Worm (Caenorhabditis elegans) whole organism, young adult: Measurements from ENCODE around the gene clh-4.
A peak's percentile ranks its signal among the peaks of the same experiment; 100 is the strongest.

Experiments
- B0336.3 ChIP-seq: fragments of 200-800 bp; sonication (Bioruptor generic); IDR thresholded peaks from 2 replicates; pipeline ENCODE4 v1.3.6; 2022; ENCODE audit warnings: missing genetic modification characterization, missing compliant biosample characterization
- C06A6.2 ChIP-seq: fragments of 200-800 bp; sonication (Bioruptor generic); conservative IDR thresholded peaks from 2 replicates; pipeline ENCODE4 v1.3.6; 2022; ENCODE audit warnings: missing genetic modification characterization, missing compliant biosample characterization
- D2030.7 ChIP-seq: fragments of 200-800 bp; sonication (Bioruptor generic); IDR thresholded peaks from 2 replicates; pipeline ENCODE4 v1.3.6; 2022; ENCODE audit warnings: missing genetic modification reagents, missing genetic modification characterization, missing compliant biosample characterization
- F33H1.4 ChIP-seq: fragments of 200-800 bp; sonication (Bioruptor generic); IDR thresholded peaks from 2 replicates; pipeline ENCODE4 v1.3.6; 2022; ENCODE audit warnings: missing genetic modification reagents, missing genetic modification characterization, missing compliant biosample characterization
- F37B4.10 ChIP-seq: fragments of 200-800 bp; sonication (Bioruptor generic); IDR thresholded peaks from 2 replicates; pipeline ENCODE4 v1.3.6; 2022; ENCODE audit warnings: missing genetic modification characterization, missing compliant biosample characterization
- T26A5.8 ChIP-seq: sonication (generic microtip); optimal IDR thresholded peaks from 2 replicates; lab custom pipeline; 2016; ENCODE audit warnings: missing genetic modification characterization, missing compliant biosample characterization
- Y79H2A.3 ChIP-seq: fragments of 200-800 bp; sonication (Bioruptor generic); conservative IDR thresholded peaks from 2 replicates; pipeline ENCODE4 v1.3.6; 2022; ENCODE audit warnings: missing genetic modification reagents, missing genetic modification characterization, missing compliant biosample characterization
- Y95B8A.8 ChIP-seq: fragments of 200-800 bp; sonication (Bioruptor generic); IDR thresholded peaks from 2 replicates; pipeline ENCODE4 v1.3.6; 2022; ENCODE audit warnings: missing genetic modification reagents, missing genetic modification characterization, missing compliant biosample characterization
- aptf-3 ChIP-seq: fragments of 200-800 bp; sonication (Bioruptor generic); IDR thresholded peaks from 2 replicates; pipeline ENCODE4 v1.3.6; 2022; ENCODE audit warnings: missing genetic modification characterization, missing compliant biosample characterization
- ccch-3 ChIP-seq: fragments of 200-800 bp; sonication (Bioruptor generic); optimal IDR thresholded peaks from 2 replicates; lab custom pipeline; 2018; ENCODE audit warnings: mild to moderate bottlenecking, missing genetic modification characterization, missing compliant biosample characterization
- ceh-40 ChIP-seq: fragments of 200-800 bp; sonication (Bioruptor generic); IDR thresholded peaks from 2 replicates; pipeline ENCODE4 v1.3.6; 2022; ENCODE audit warnings: missing genetic modification characterization, missing compliant biosample characterization
- ceh-79 ChIP-seq: sonication (generic microtip); optimal IDR thresholded peaks from 2 replicates; lab custom pipeline; 2017; ENCODE audit warnings: mild to moderate bottlenecking, missing genetic modification characterization, missing compliant biosample characterization
- dpff-1 ChIP-seq: sonication (generic microtip); optimal IDR thresholded peaks from 2 replicates; lab custom pipeline; 2017; ENCODE audit warnings: mild to moderate bottlenecking, missing genetic modification characterization, missing compliant biosample characterization
- egl-18 ChIP-seq: fragments of 200-800 bp; sonication (Bioruptor generic); IDR thresholded peaks from 2 replicates; pipeline ENCODE4 v1.3.6; 2022; ENCODE audit warnings: missing genetic modification reagents, missing genetic modification characterization, missing compliant biosample characterization
- ets-4 ChIP-seq: fragments of 200-800 bp; sonication (Bioruptor generic); optimal IDR thresholded peaks from 2 replicates; lab custom pipeline; 2018; ENCODE audit warnings: mild to moderate bottlenecking, missing genetic modification characterization, missing compliant biosample characterization
- let-526 ChIP-seq: fragments of 200-800 bp; sonication (Bioruptor generic); IDR thresholded peaks from 2 replicates; pipeline ENCODE4 v1.3.6; 2022; ENCODE audit warnings: missing genetic modification reagents, missing genetic modification characterization, missing compliant biosample characterization
- madf-10 ChIP-seq: sonication (generic microtip); optimal IDR thresholded peaks from 2 replicates; lab custom pipeline; 2016; ENCODE audit warnings: mild to moderate bottlenecking, missing genetic modification characterization, missing compliant biosample characterization
- madf-8 ChIP-seq: fragments of 200-800 bp; sonication (Bioruptor generic); conservative IDR thresholded peaks from 2 replicates; pipeline ENCODE4 v1.3.6; 2022; ENCODE audit warnings: missing genetic modification reagents, missing genetic modification characterization, missing compliant biosample characterization
- rpc-1 ChIP-seq, 2 experiments: fragments of 150-350 bp in 1 of 2; sonication (generic microtip) in 1 of 2; optimal IDR thresholded peaks; 2 replicates each; lab custom pipeline; 2014 to 2018; ENCODE audit warnings: missing biosample characterization in 1 of 2, missing genetic modification characterization in 1 of 2, missing genetic modification reagents in 1 of 2, missing genotype in 1 of 2
- unc-62 ChIP-seq: fragments of 150-350 bp; optimal IDR thresholded peaks from 2 replicates; lab custom pipeline; 2014; ENCODE audit warnings: missing biosample characterization, missing genetic modification reagents, missing genetic modification characterization
- zfh-2 ChIP-seq: fragments of 200-800 bp; sonication (Bioruptor generic); conservative IDR thresholded peaks from 2 replicates; pipeline ENCODE4 v1.3.6; 2022; ENCODE audit warnings: missing genetic modification reagents, missing genetic modification characterization, missing compliant biosample characterization

Gene clh-4

ce11 chrX:4072501-4072900 is 27.9 kb downstream of the clh-4 start:
- TF ChIP-seq T26A5.8 = no peak
- TF ChIP-seq egl-18 (GFP tag; lab: Robert Waterston, UW) = no peak
- TF ChIP-seq C06A6.2 (GFP tag; lab: Robert Waterston, UW) = no peak
- no peak for TF ChIP-seq let-526 (GFP tag; lab: Robert Waterston, UW)
- TF ChIP-seq madf-8 (GFP tag; lab: Robert Waterston, UW) = no peak
- no peak for TF ChIP-seq B0336.3 (GFP tag; lab: Robert Waterston, UW)
- TF ChIP-seq Y95B8A.8 = no peak
- no peak for TF ChIP-seq ceh-40 (GFP tag; lab: Robert Waterston, UW)
- TF ChIP-seq unc-62 (GFP tag; lab: Kevin White, UChicago) = no peak
- no peak for TF ChIP-seq ccch-3 (GFP tag; lab: Kevin White, UChicago)
- no peak for TF ChIP-seq F37B4.10 (GFP tag; lab: Robert Waterston, UW)
- no peak for TF ChIP-seq ceh-79 (tag; lab: Kevin White, UChicago)
- no peak for TF ChIP-seq aptf-3 (GFP tag; lab: Robert Waterston, UW)
- TF ChIP-seq, all 124 proteins: peak for 0

ce11 chrX:4068180-4068579 is 32.2 kb downstream of the clh-4 start:
- TF ChIP-seq Y79H2A.3 = no peak
- TF ChIP-seq rpc-1 (optimal IDR thresholded peaks at IDR 0.05; lab: Kevin White, UChicago) = no peak
- TF ChIP-seq rpc-1 (tag; optimal IDR thresholded peaks at IDR 0.05; lab: Kevin White, UChicago) = no peak
- TF ChIP-seq F33H1.4 (GFP tag; lab: Robert Waterston, UW) = no peak
- no peak for TF ChIP-seq ets-4
- TF ChIP-seq dpff-1 = no peak
- no peak for TF ChIP-seq madf-10
- TF ChIP-seq, all 124 proteins: peak for 0

ce11 chrX:4061968-4062367 is 38.4 kb downstream of the clh-4 start:
- TF ChIP-seq zfh-2 = peak; percentile 83
- TF ChIP-seq D2030.7 (GFP tag; lab: Robert Waterston, UW) = no peak
